Fruit fly (Drosophila melanogaster) whole organism, embryonic: ENCODE data around the gene Lsp1alpha.

ENCODE experiments used
- B-H2 ChIP-seq: fragments of 200-800 bp; sonication (Bioruptor generic); optimal IDR thresholded peaks from 2 replicates; lab custom pipeline; 2018; ENCODE audit warnings: missing biosample characterization, mild to moderate bottlenecking, missing genetic modification characterization
- Bgb ChIP-seq: fragments of 200-800 bp; sonication (Bioruptor generic); IDR thresholded peaks from 2 replicates; pipeline ENCODE4 v1.3.6; 2022; ENCODE audit warnings: missing biosample characterization, missing genetic modification characterization; ENCODE audit not compliant: partially characterized antibody
- CG10209 ChIP-seq: fragments of 200-800 bp; sonication (Bioruptor generic); optimal IDR thresholded peaks from 3 replicates; lab custom pipeline; 2017; ENCODE audit warnings: missing biosample characterization, mild to moderate bottlenecking, missing genetic modification characterization, missing genetic modification reagents
- CG11247 ChIP-seq: fragments of 200-800 bp; sonication (Bioruptor generic); IDR thresholded peaks from 2 replicates; pipeline ENCODE4 v1.3.6; 2022; ENCODE audit warnings: missing biosample characterization, missing genetic modification characterization
- CG12155 ChIP-seq: fragments of 200-800 bp; sonication (Bioruptor generic); optimal IDR thresholded peaks from 3 replicates; lab custom pipeline; 2016; ENCODE audit warnings: missing biosample characterization, missing genetic modification characterization
- CG13296 ChIP-seq: fragments of 200-800 bp; sonication (Bioruptor generic); optimal IDR thresholded peaks from 3 replicates; lab custom pipeline; 2018; ENCODE audit warnings: missing biosample characterization, mild to moderate bottlenecking, missing genetic modification characterization
- CG13894 ChIP-seq: fragments of 200-800 bp; sonication (Bioruptor generic); optimal IDR thresholded peaks from 3 replicates; lab custom pipeline; 2018; ENCODE audit warnings: missing biosample characterization, mild to moderate bottlenecking, missing genetic modification characterization, moderate library complexity
- CG14860 ChIP-seq: fragments of 200-800 bp; sonication (Bioruptor generic); IDR thresholded peaks from 3 replicates; pipeline ENCODE4 v1.3.6; 2022; ENCODE audit warnings: missing biosample characterization, missing genetic modification characterization; ENCODE audit not compliant: partially characterized antibody
- CG32772 ChIP-seq: fragments of 200-800 bp; sonication (Bioruptor generic); IDR thresholded peaks from 2 replicates; pipeline ENCODE4 v1.3.6; 2022; ENCODE audit warnings: missing biosample characterization, missing genetic modification characterization
- CG34376 ChIP-seq: fragments of 200-800 bp; sonication (Bioruptor generic); optimal IDR thresholded peaks from 2 replicates; lab custom pipeline; 2018; ENCODE audit warnings: missing biosample characterization, mild to moderate bottlenecking, missing genetic modification characterization
- CG4282 ChIP-seq: fragments of 200-800 bp; sonication (Bioruptor generic); optimal IDR thresholded peaks from 2 replicates; lab custom pipeline; 2016; ENCODE audit warnings: missing biosample characterization, missing genetic modification characterization
- CG4820 ChIP-seq: fragments of 200-800 bp; sonication (Bioruptor generic); optimal IDR thresholded peaks from 3 replicates; lab custom pipeline; 2016; ENCODE audit warnings: missing biosample characterization, missing genetic modification characterization
- CG6272 ChIP-seq: fragments of 200-800 bp; sonication (Bioruptor generic); IDR thresholded peaks from 2 replicates; pipeline ENCODE4 v1.3.6; 2022; ENCODE audit warnings: missing biosample characterization, missing genetic modification characterization
- CG6689 ChIP-seq: fragments of 200-800 bp; sonication (Bioruptor generic); IDR thresholded peaks from 2 replicates; pipeline ENCODE4 v1.3.6; 2022; ENCODE audit warnings: missing biosample characterization, missing genetic modification characterization
- CG8924 ChIP-seq: fragments of 200-800 bp; optimal IDR thresholded peaks from 3 replicates; lab custom pipeline; 2019; ENCODE audit warnings: missing biosample characterization, mild to moderate bottlenecking, missing genetic modification characterization, moderate library complexity
- Deaf1 ChIP-seq: fragments of 200-800 bp; optimal IDR thresholded peaks from 3 replicates; lab custom pipeline; 2019; ENCODE audit warnings: missing biosample characterization, mild to moderate bottlenecking, missing genetic modification characterization, moderate library complexity
- Gsc ChIP-seq: fragments of 200-800 bp; sonication (Bioruptor generic); IDR thresholded peaks from 2 replicates; pipeline ENCODE4 v1.3.6; 2022; ENCODE audit warnings: missing biosample characterization, missing genetic modification characterization
- Hr3 ChIP-seq: fragments of 200-800 bp; sonication (Bioruptor generic); optimal IDR thresholded peaks from 3 replicates; lab custom pipeline; 2016; ENCODE audit warnings: missing biosample characterization, missing genetic modification characterization
- Hr51 ChIP-seq, 2 experiments: fragments of 200-800 bp; sonication (Bioruptor generic); optimal IDR thresholded peaks; 2 replicates in 1 of 2; 3 replicates in 1 of 2; lab custom pipeline; 2016 to 2018; ENCODE audit warnings: missing biosample characterization in 2 of 2, missing genetic modification characterization in 2 of 2, mild to moderate bottlenecking in 1 of 2, moderate library complexity in 1 of 2
- Jarid2 ChIP-seq: fragments of 200-800 bp; sonication (Bioruptor generic); optimal IDR thresholded peaks from 3 replicates; lab custom pipeline; 2017; ENCODE audit warnings: mild to moderate bottlenecking, missing biosample characterization, missing genetic modification reagents, missing genetic modification characterization
- Myb ChIP-seq: fragments of 200-800 bp; sonication (Bioruptor generic); optimal IDR thresholded peaks from 2 replicates; lab custom pipeline; 2016; ENCODE audit warnings: missing biosample characterization, missing genetic modification characterization
- Nf-YB ChIP-seq: fragments of 200-800 bp; sonication (Bioruptor generic); optimal IDR thresholded peaks from 3 replicates; lab custom pipeline; 2019; ENCODE audit warnings: missing biosample characterization, mild to moderate bottlenecking, missing genetic modification characterization, moderate library complexity
- Optix ChIP-seq: fragments of 200-800 bp; sonication (Bioruptor generic); IDR thresholded peaks from 3 replicates; pipeline ENCODE4 v1.3.6; 2022; ENCODE audit warnings: missing biosample characterization, missing genetic modification characterization
- Pdp1 ChIP-seq, 2 experiments: fragments of 200-800 bp; sonication (Bioruptor generic); optimal IDR thresholded peaks; 3 replicates each; lab custom pipeline; 2016; ENCODE audit warnings: missing biosample characterization in 2 of 2, missing genetic modification characterization in 2 of 2, mild to moderate bottlenecking in 1 of 2, moderate library complexity in 1 of 2
- Taf1 ChIP-seq: fragments of 200-800 bp; sonication (Bioruptor generic); IDR thresholded peaks from 2 replicates; pipeline ENCODE4 v1.3.6; 2022; ENCODE audit warnings: missing biosample characterization, missing genetic modification characterization
- Vsx1 ChIP-seq: fragments of 200-800 bp; sonication (Bioruptor generic); optimal IDR thresholded peaks from 2 replicates; lab custom pipeline; 2017; ENCODE audit warnings: missing biosample characterization, mild to moderate bottlenecking, missing genetic modification characterization, missing genetic modification reagents
- YL-1 ChIP-seq: fragments of 200-800 bp; sonication (Bioruptor generic); optimal IDR thresholded peaks from 3 replicates; lab custom pipeline; 2017; ENCODE audit warnings: missing biosample characterization, mild to moderate bottlenecking, missing genetic modification characterization
- aop ChIP-seq: fragments of 200-800 bp; sonication (Bioruptor generic); IDR thresholded peaks from 2 replicates; pipeline ENCODE4 v1.3.6; 2022; ENCODE audit warnings: missing biosample characterization, missing genetic modification characterization
- ap ChIP-seq: fragments of 200-800 bp; sonication (Bioruptor generic); IDR thresholded peaks from 2 replicates; pipeline ENCODE4 v1.3.6; 2022; ENCODE audit warnings: missing biosample characterization, missing genetic modification characterization
- ase ChIP-seq: fragments of 200-800 bp; sonication (Bioruptor generic); IDR thresholded peaks from 3 replicates; pipeline ENCODE4 v1.3.6; 2022; ENCODE audit warnings: missing biosample characterization, missing genetic modification characterization
- cas ChIP-seq: fragments of 200-800 bp; sonication (Bioruptor generic); IDR thresholded peaks from 2 replicates; pipeline ENCODE4 v1.3.6; 2022; ENCODE audit warnings: missing biosample characterization, missing genetic modification characterization
- cg ChIP-seq: fragments of 200-800 bp; sonication (Bioruptor generic); optimal IDR thresholded peaks from 3 replicates; lab custom pipeline; 2019; ENCODE audit warnings: missing biosample characterization, mild to moderate bottlenecking, missing genetic modification characterization, moderate library complexity
- cwo ChIP-seq: fragments of 200-800 bp; sonication (Bioruptor generic); optimal IDR thresholded peaks from 3 replicates; lab custom pipeline; 2017; ENCODE audit warnings: missing biosample characterization, missing genetic modification characterization, mild to moderate bottlenecking, moderate library complexity, missing genetic modification reagents
- danr ChIP-seq: fragments of 200-800 bp; sonication (Bioruptor generic); IDR thresholded peaks from 2 replicates; pipeline ENCODE4 v1.3.6; 2022; ENCODE audit warnings: missing biosample characterization, missing genetic modification characterization
- fd3F ChIP-seq: fragments of 200-800 bp; sonication (Bioruptor generic); optimal IDR thresholded peaks from 2 replicates; lab custom pipeline; 2018; ENCODE audit warnings: missing biosample characterization, mild to moderate bottlenecking, missing genetic modification characterization, moderate library complexity
- gfzf ChIP-seq: fragments of 200-800 bp; sonication (Bioruptor generic); optimal IDR thresholded peaks from 2 replicates; lab custom pipeline; 2016; ENCODE audit warnings: missing biosample characterization, mild to moderate bottlenecking, missing genetic modification characterization, moderate library complexity
- inv ChIP-seq: fragments of 200-800 bp; sonication (Bioruptor generic); IDR thresholded peaks from 2 replicates; pipeline ENCODE4 v1.3.6; 2022; ENCODE audit warnings: missing biosample characterization, missing genetic modification characterization; ENCODE audit not compliant: partially characterized antibody
- jumu ChIP-seq: fragments of 200-800 bp; sonication (Bioruptor generic); optimal IDR thresholded peaks from 3 replicates; lab custom pipeline; 2016; ENCODE audit warnings: missing biosample characterization, missing genetic modification characterization
- ken ChIP-seq: fragments of 200-800 bp; sonication (Bioruptor generic); IDR thresholded peaks from 3 replicates; pipeline ENCODE4 v1.3.6; 2022; ENCODE audit warnings: missing biosample characterization, missing genetic modification characterization
- pan ChIP-seq, 4 experiments: fragments of >200 bp in 3 of 4; fragments of 200-800 bp in 1 of 4; sonication (Bioruptor generic) in 1 of 4; optimal IDR thresholded peaks in 3 of 4; IDR thresholded peaks in 1 of 4; 2 replicates each; pipeline versions ENCODE4 v1.3.6 to Lab custom; 2017 to 2022; ENCODE audit warnings: missing biosample characterization in 2 of 4, missing genetic modification characterization in 2 of 4, mixed read lengths in 1 of 4
- phol ChIP-seq: fragments of 200-800 bp; sonication (Bioruptor generic); optimal IDR thresholded peaks from 3 replicates; lab custom pipeline; 2018; ENCODE audit warnings: missing biosample characterization, mild to moderate bottlenecking, missing genetic modification characterization, moderate library complexity
- pnt ChIP-seq: fragments of 200-800 bp; sonication (Bioruptor generic); optimal IDR thresholded peaks from 3 replicates; lab custom pipeline; 2016; ENCODE audit warnings: missing biosample characterization, missing genetic modification characterization
- sc ChIP-seq, 3 experiments: fragments of >200 bp in 2 of 3; fragments of 200-800 bp in 1 of 3; sonication (Bioruptor generic) in 1 of 3; optimal IDR thresholded peaks; 2 replicates in 2 of 3; 3 replicates in 1 of 3; lab custom pipeline; 2017; ENCODE audit warnings: mild to moderate bottlenecking in 1 of 3, missing biosample characterization in 1 of 3, missing genetic modification characterization in 1 of 3, missing genetic modification reagents in 1 of 3
- seq ChIP-seq: fragments of 200-800 bp; sonication (Bioruptor generic); IDR thresholded peaks from 2 replicates; pipeline ENCODE4 v1.3.6; 2022; ENCODE audit warnings: missing biosample characterization, missing genetic modification characterization
- sna ChIP-seq: fragments of 200-800 bp; sonication (Bioruptor generic); IDR thresholded peaks from 2 replicates; pipeline ENCODE4 v1.3.6; 2022; ENCODE audit warnings: missing biosample characterization, missing genetic modification characterization; ENCODE audit not compliant: partially characterized antibody
- so ChIP-seq: fragments of 200-800 bp; sonication (Bioruptor generic); IDR thresholded peaks from 3 replicates; pipeline ENCODE4 v1.3.6; 2022; ENCODE audit warnings: missing biosample characterization, missing genetic modification characterization
- sqz ChIP-seq: fragments of 200-800 bp; sonication (Bioruptor generic); optimal IDR thresholded peaks from 3 replicates; lab custom pipeline; 2018; ENCODE audit warnings: missing biosample characterization, mild to moderate bottlenecking, missing genetic modification characterization
- wor ChIP-seq: fragments of 200-800 bp; sonication (Bioruptor generic); IDR thresholded peaks from 2 replicates; pipeline ENCODE4 v1.3.6; 2022; ENCODE audit warnings: missing biosample characterization, missing genetic modification characterization

Gene Lsp1alpha

dm6 chrX:12473953-12474468 lies 16.1 kb upstream of the Lsp1alpha start (continued):
- TF ChIP-seq fd3F (GFP tag; lab: Kevin White, UChicago) (peak; percentile 76), cg (GFP tag; lab: Kevin White, UChicago) (no peak), CG14860 (GFP tag; lab: Robert Waterston, UW) (no peak), ase (GFP tag; lab: Robert Waterston, UW) (0 out of 3 replicates have a peak, but pooled peaks have one; percentile 28), Hr3 (GFP tag; lab: Kevin White, UChicago) (peak; percentile 62), Nf-YB (GFP tag; lab: Kevin White, UChicago) (peak; percentile 60), cas (GFP tag; lab: Robert Waterston, UW) (0 out of 2 replicates have a peak, but pooled peaks have one; percentile 22), sc (optimal IDR thresholded peaks at IDR 0.05; lab: Kevin White, UChicago) (no peak), sc (GFP tag; optimal IDR thresholded peaks at IDR 0.05; lab: Kevin White, UChicago) (peak; percentile 56), ken (GFP tag; lab: Robert Waterston, UW) (0 out of 3 replicates have a peak, but pooled peaks have one; percentile 8), inv (GFP tag; lab: Robert Waterston, UW) (no peak), Optix (no peak), CG13894 (tag; lab: Kevin White, UChicago) (peak; percentile 62), Gsc (GFP tag; lab: Robert Waterston, UW) (no peak), ap (GFP tag; lab: Robert Waterston, UW) (peak; percentile 39; the same call in 1 of the 2 replicates), CG6272 (peak; percentile 62), seq (GFP tag; lab: Robert Waterston, UW) (peak; percentile 65), pan (optimal IDR thresholded peaks at IDR 0.05; lab: Kevin White, UChicago) (no peak), pan (GFP tag; optimal IDR thresholded peaks at IDR 0.05 in 1 of 2, IDR thresholded peaks at IDR 0.05 in 1 of 2) (peak in 1 of 2 experiments; percentile 79), CG12155 (GFP tag; lab: Kevin White, UChicago) (peak; percentile 69), Deaf1 (tag; lab: Kevin White, UChicago) (peak; percentile 70), danr (GFP tag; lab: Robert Waterston, UW) (peak; percentile 57), CG10209 (GFP tag; lab: Kevin White, UChicago) (peak; percentile 78), YL-1 (GFP tag; lab: Kevin White, UChicago) (peak; percentile 34), aop (no peak), phol (tag; lab: Kevin White, UChicago) (peak; percentile 85), Myb (GFP tag; lab: Kevin White, UChicago) (no peak), CG11247 (GFP tag; lab: Robert Waterston, UW) (peak; percentile 43; the same call in 1 of the 2 replicates), sqz (peak; percentile 57), CG4820 (GFP tag; lab: Kevin White, UChicago) (peak; percentile 43), Pdp1 (GFP tag; optimal IDR thresholded peaks at IDR 0.05; lab: Kevin White, UChicago) (peak; percentile 44 to 94), gfzf (no peak), CG34376 (GFP tag; lab: Kevin White, UChicago) (peak; percentile 78), so (GFP tag; lab: Robert Waterston, UW) (peak; percentile 82), sna (GFP tag; lab: Robert Waterston, UW) (no peak), B-H2 (GFP tag; lab: Kevin White, UChicago) (peak; percentile 34), CG8924 (tag; lab: Kevin White, UChicago) (peak; percentile 89), CG32772 (GFP tag; lab: Robert Waterston, UW) (peak; percentile 63), CG6689 (peak; percentile 81), CG13296 (GFP tag; lab: Kevin White, UChicago) (peak; percentile 90), CG4282 (GFP tag; lab: Kevin White, UChicago) (no peak), wor (GFP tag; lab: Robert Waterston, UW) (peak; percentile 56), jumu (GFP tag; lab: Kevin White, UChicago) (no peak), pnt (peak; percentile 14), Bgb (GFP tag; lab: Robert Waterston, UW) (no peak), cwo (peak; percentile 82), Hr51 (GFP tag; optimal IDR thresholded peaks at IDR 0.05; lab: Kevin White, UChicago) (peak in 1 of 2 experiments; percentile 89), Jarid2 (GFP tag; lab: Kevin White, UChicago) (peak; percentile 43), Vsx1 (GFP tag; lab: Kevin White, UChicago) (peak; percentile 15), Taf1 (GFP tag; lab: Robert Waterston, UW) (peak; percentile 79)
